Worm (Caenorhabditis elegans) whole organism, L1 larva: ENCODE measurements around the gene cut-4.

Experiments
- C04F5.9 ChIP-seq: sonication (generic microtip); optimal IDR thresholded peaks from 2 replicates; lab custom pipeline; 2016; ENCODE audit warnings: missing genetic modification characterization, missing compliant biosample characterization
- Y116A8C.19 ChIP-seq: sonication (generic microtip); optimal IDR thresholded peaks from 2 replicates; lab custom pipeline; 2016; ENCODE audit warnings: missing compliant biosample characterization, missing genetic modification characterization, borderline replicate concordance
- ama-1 ChIP-seq: fragments of 150-350 bp; optimal IDR thresholded peaks from 2 replicates; lab custom pipeline; 2014
- blmp-1 ChIP-seq: fragments of 150-350 bp; optimal IDR thresholded peaks from 2 replicates; lab custom pipeline; 2014; ENCODE audit warnings: missing biosample characterization, missing genetic modification characterization
- ceh-8 ChIP-seq: fragments of 200-800 bp; sonication (Bioruptor generic); optimal IDR thresholded peaks from 2 replicates; lab custom pipeline; 2018; ENCODE audit warnings: mild to moderate bottlenecking, missing genetic modification characterization, moderate library complexity, missing compliant biosample characterization
- dpl-1 ChIP-seq, 3 experiments: fragments of 150-350 bp in 2 of 3; sonication (generic microtip) in 1 of 3; optimal IDR thresholded peaks; 2 replicates each; lab custom pipeline; 2014 to 2017; ENCODE audit warnings: missing biosample characterization in 3 of 3, missing genetic modification characterization in 3 of 3, missing genetic modification reagents in 3 of 3
- efl-1 ChIP-seq, 4 experiments: fragments of 150-350 bp; optimal IDR thresholded peaks in 3 of 4; peaks in 1 of 4; 1 replicate in 1 of 4; 2 replicates in 3 of 4; lab custom pipeline; 2014; ENCODE audit warnings: missing biosample characterization in 2 of 4, missing genetic modification characterization in 2 of 4, missing genetic modification reagents in 2 of 4
- efl-3 ChIP-seq: fragments of 200-800 bp; sonication (Bioruptor generic); optimal IDR thresholded peaks from 2 replicates; lab custom pipeline; 2018; ENCODE audit warnings: mild to moderate bottlenecking, missing genetic modification characterization, missing compliant biosample characterization
- egl-27 ChIP-seq, 2 experiments: fragments of 150-350 bp in 1 of 2; sonication (generic microtip); optimal IDR thresholded peaks; 3 replicates each; lab custom pipeline; 2017 to 2018; ENCODE audit warnings: missing biosample characterization in 2 of 2, missing genetic modification characterization in 2 of 2, missing genetic modification reagents in 2 of 2
- elt-2 ChIP-seq: sonication (generic microtip); optimal IDR thresholded peaks from 2 replicates; lab custom pipeline; 2016; ENCODE audit warnings: missing genetic modification characterization, mild to moderate bottlenecking, inconsistent platforms, missing compliant biosample characterization, missing genetic modification reagents
- ets-5 ChIP-seq: fragments of 200-800 bp; sonication (Bioruptor generic); IDR thresholded peaks from 2 replicates; pipeline ENCODE4 v1.3.6; 2022; ENCODE audit warnings: missing genetic modification characterization, missing compliant biosample characterization
- fkh-4 ChIP-seq: sonication (generic microtip); optimal IDR thresholded peaks from 2 replicates; lab custom pipeline; 2016; ENCODE audit warnings: missing compliant biosample characterization, missing genetic modification characterization, borderline replicate concordance
- fkh-8 ChIP-seq: sonication (generic microtip); optimal IDR thresholded peaks from 2 replicates; lab custom pipeline; 2016; ENCODE audit warnings: mild to moderate bottlenecking, missing genetic modification characterization, missing compliant biosample characterization
- hlh-17 ChIP-seq: fragments of 200-800 bp; sonication (Bioruptor generic); optimal IDR thresholded peaks from 2 replicates; lab custom pipeline; 2018; ENCODE audit warnings: missing genetic modification characterization, mild to moderate bottlenecking, missing compliant biosample characterization, moderate library complexity, borderline replicate concordance
- hpl-2 ChIP-seq: fragments of 150-350 bp; optimal IDR thresholded peaks from 2 replicates; lab custom pipeline; 2014; ENCODE audit warnings: missing biosample characterization, missing genetic modification reagents, missing genetic modification characterization
- lin-13 ChIP-seq: fragments of 150-350 bp; optimal IDR thresholded peaks from 2 replicates; lab custom pipeline; 2014; ENCODE audit warnings: missing biosample characterization, missing genetic modification reagents, missing genetic modification characterization
- lin-35 ChIP-seq, 2 experiments: fragments of 150-350 bp; optimal IDR thresholded peaks; 2 replicates each; lab custom pipeline; 2014; ENCODE audit warnings: missing biosample characterization in 2 of 2, missing genetic modification characterization in 2 of 2, missing genetic modification reagents in 2 of 2
- mef-2 ChIP-seq: fragments of 150-350 bp; optimal IDR thresholded peaks from 2 replicates; lab custom pipeline; 2014; ENCODE audit warnings: missing biosample characterization, missing genetic modification characterization
- nhr-11 ChIP-seq: fragments of 150-350 bp; optimal IDR thresholded peaks from 2 replicates; lab custom pipeline; 2014; ENCODE audit warnings: missing biosample characterization, missing genetic modification characterization
- nhr-77 ChIP-seq: fragments of 150-350 bp; optimal IDR thresholded peaks from 2 replicates; lab custom pipeline; 2014; ENCODE audit warnings: missing biosample characterization, missing genetic modification characterization
- nhr-85 ChIP-seq: sonication (generic microtip); peaks from one replicate; lab custom pipeline; 2016; ENCODE audit warnings: missing genetic modification characterization, inconsistent platforms, missing compliant biosample characterization
- nhr-90 ChIP-seq: sonication (generic microtip); optimal IDR thresholded peaks from 2 replicates; lab custom pipeline; 2016; ENCODE audit warnings: mild to moderate bottlenecking, missing genetic modification characterization, missing compliant biosample characterization; ENCODE audit not compliant: poor library complexity
- pag-3 ChIP-seq: sonication (generic microtip); optimal IDR thresholded peaks from 2 replicates; lab custom pipeline; 2017; ENCODE audit warnings: missing genetic modification characterization, mild to moderate bottlenecking, missing compliant biosample characterization, antibody characterized with exemption, borderline replicate concordance; ENCODE audit not compliant: insufficient read depth
- snu-23 ChIP-seq: sonication (generic microtip); optimal IDR thresholded peaks from 2 replicates; lab custom pipeline; 2016; ENCODE audit warnings: missing genetic modification characterization, missing compliant biosample characterization
- sox-4 ChIP-seq: sonication (generic microtip); optimal IDR thresholded peaks from 2 replicates; lab custom pipeline; 2016; ENCODE audit warnings: missing genetic modification characterization, missing compliant biosample characterization
- tbx-2 ChIP-seq: sonication (generic microtip); optimal IDR thresholded peaks from 2 replicates; lab custom pipeline; 2016; ENCODE audit warnings: missing genetic modification characterization, missing compliant biosample characterization
- tlp-1 ChIP-seq: fragments of 150-350 bp; optimal IDR thresholded peaks from 2 replicates; lab custom pipeline; 2014; ENCODE audit warnings: missing biosample characterization, missing genetic modification characterization
- unc-62 ChIP-seq: fragments of 150-350 bp; optimal IDR thresholded peaks from 2 replicates; lab custom pipeline; 2014; ENCODE audit warnings: missing biosample characterization, missing genetic modification reagents, missing genetic modification characterization
- unc-98 ChIP-seq: fragments of 200-800 bp; sonication (Bioruptor generic); IDR thresholded peaks from 2 replicates; pipeline ENCODE4 v1.3.6; 2022; ENCODE audit warnings: missing genetic modification characterization, missing compliant biosample characterization

The cut-4 gene

ce11 chrII:10452620-10453019 lies 16.7 kb downstream of the cut-4 start, which contains the start of gene ZK673.4:
Gene ZK673.4 (plus strand): TSS chrII:10452920.
- no peak for TF ChIP-seq Y116A8C.19 (tag; lab: Kevin White, UChicago)

DNA sequence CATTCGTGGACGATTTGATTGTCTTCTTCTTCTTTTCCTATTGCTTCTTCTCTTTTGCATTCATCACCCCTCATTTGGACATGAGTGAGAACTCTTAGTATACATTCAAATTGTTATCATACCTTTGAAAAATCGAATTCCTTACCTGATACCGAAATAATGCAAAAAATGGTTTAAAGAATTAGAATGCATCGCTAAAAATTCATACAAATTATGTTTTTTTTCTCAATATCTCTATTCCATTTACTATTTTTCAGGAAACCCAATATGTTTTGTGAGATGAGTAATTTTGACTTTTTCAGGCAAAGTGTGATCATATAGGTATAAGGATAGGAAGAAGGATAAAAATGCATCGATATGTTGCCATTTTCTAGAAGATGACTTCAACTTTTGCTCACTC lies 21.0 kb downstream of the cut-4 start, which contains the start of gene ZK673.11:
Gene ZK673.11 (plus strand): TSS at position 301 of the 400 bp plus-strand sequence.
- TF ChIP-seq pag-3 (tag; lab: Kevin White, UChicago) (no peak), nhr-85 (no peak), hpl-2 (no peak), nhr-77 (tag; lab: Kevin White, UChicago) (no peak), elt-2 (no peak), egl-27 (tag; optimal IDR thresholded peaks at IDR 0.05; lab: Kevin White, UChicago) (no peak)

DNA sequence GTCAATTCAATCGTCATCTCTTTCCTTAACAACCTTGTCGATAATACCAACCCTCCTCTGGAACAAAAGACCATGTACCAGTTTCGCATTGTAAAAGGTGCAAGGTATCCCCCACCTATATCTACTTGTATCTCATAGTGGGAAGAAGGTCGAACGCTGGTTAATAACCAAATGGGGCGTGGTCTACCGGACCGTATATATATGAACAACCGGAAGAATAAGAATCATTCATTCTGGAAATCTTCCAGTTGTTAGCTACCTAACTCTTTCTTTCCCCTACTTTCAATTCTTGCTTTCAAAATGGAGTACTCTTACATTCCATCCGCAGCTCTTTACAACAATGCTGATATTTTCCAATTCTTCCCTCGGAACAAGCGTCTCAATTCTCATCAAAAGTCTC lies 25.3 kb downstream of the cut-4 start, which contains the start of gene ZK673.5:
Gene ZK673.5 (plus strand): TSS at position 301 of the 400 bp plus-strand sequence.
- TF ChIP-seq efl-3 (GFP tag; lab: Kevin White, UChicago) = no peak
- TF ChIP-seq tbx-2 (tag; lab: Kevin White, UChicago) = no peak
- TF ChIP-seq ama-1 (lab: Kevin White, UChicago) = no peak
- no peak for TF ChIP-seq nhr-11 (tag; lab: Kevin White, UChicago)
- TF ChIP-seq unc-98 (GFP tag; lab: Robert Waterston, UW) = no peak
- no peak for TF ChIP-seq sox-4
- TF ChIP-seq, all 84 proteins: peak for 0

DNA sequence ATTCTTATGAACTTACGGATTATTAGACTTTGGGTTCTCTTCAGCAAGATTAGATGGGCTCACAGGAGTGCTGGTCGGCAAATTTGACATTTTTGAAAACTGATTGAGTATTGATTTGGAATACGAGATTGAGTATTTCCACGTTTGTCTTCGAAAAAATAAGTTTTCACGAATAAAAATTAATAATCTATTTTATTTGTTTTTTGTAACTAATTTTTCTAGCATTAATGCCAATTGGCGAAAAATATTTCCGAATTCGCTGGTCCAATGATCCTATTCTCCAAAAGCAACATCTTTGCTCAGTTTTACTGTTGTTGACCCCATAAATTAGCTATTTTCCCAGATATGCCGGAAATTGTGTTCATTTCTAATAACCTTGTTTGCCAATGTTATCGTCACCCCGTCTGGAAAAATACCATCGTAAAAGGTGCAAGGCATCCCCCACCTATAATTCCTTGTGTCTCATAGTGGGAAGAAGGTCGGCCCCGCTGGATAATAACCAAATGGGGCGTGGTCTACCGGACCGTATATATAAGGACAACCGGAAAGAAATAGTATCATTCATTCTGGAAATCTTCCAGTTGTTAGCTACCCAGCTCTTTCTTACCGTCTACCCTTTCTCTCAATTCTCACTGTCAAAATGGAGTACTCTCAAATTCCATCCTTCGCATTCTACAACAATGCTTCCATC lies 28.4 kb downstream of the cut-4 start, which contains the start of the genes ZK673.6 and sdz-37:
Gene ZK673.6 (minus strand): TSS at position 101 of the 691 bp plus-strand sequence.
Gene sdz-37 (plus strand): TSS at position 641 of the 691 bp plus-strand sequence.
- TF ChIP-seq blmp-1 (no peak), fkh-4 (no peak), tbx-2 (tag; lab: Kevin White, UChicago) (no peak), unc-62 (no peak), efl-3 (GFP tag; lab: Kevin White, UChicago) (no peak), C04F5.9 (tag; lab: Kevin White, UChicago) (no peak), lin-35 (GFP tag; optimal IDR thresholded peaks at IDR 0.05; lab: Kevin White, UChicago) (no peak), nhr-85 (no peak), lin-13 (no peak), ceh-8 (GFP tag; lab: Kevin White, UChicago) (no peak), snu-23 (GFP tag; lab: Kevin White, UChicago) (no peak), ets-5 (no peak), mef-2 (tag; lab: Kevin White, UChicago) (no peak), nhr-90 (tag; lab: Kevin White, UChicago) (no peak), fkh-8 (tag; lab: Kevin White, UChicago) (no peak)

- TF ChIP-seq tlp-1 (tag; lab: Kevin White, UChicago) = no peak
- no peak for TF ChIP-seq efl-1 (optimal IDR thresholded peaks at IDR 0.05; lab: Kevin White, UChicago)
- TF ChIP-seq efl-1 (GFP tag; optimal IDR thresholded peaks at IDR 0.05 in 1 of 2; lab: Kevin White, UChicago) = peak in 1 of 2 experiments; percentile 51
- no peak for TF ChIP-seq ama-1 (lab: Kevin White, UChicago)
These were observed 30.6 kb downstream of the cut-4 start, which contains the start of gene tnc-2 for ce11 chrII:10466552-10466951. Gene tnc-2 (plus strand): TSS chrII:10466852.

ce11 chrII:10470159-10470558 lies 34.2 kb downstream of the cut-4 start, which contains the start of gene clec-143:
Gene clec-143 (minus strand): TSS chrII:10470297.
- no peak for TF ChIP-seq fkh-8 (tag; lab: Kevin White, UChicago)
- TF ChIP-seq elt-2 = peak; percentile 57

- no peak for TF ChIP-seq hlh-17 (GFP tag; lab: Kevin White, UChicago)
- TF ChIP-seq dpl-1 (GFP tag; optimal IDR thresholded peaks at IDR 0.05; lab: Kevin White, UChicago) = no peak
These were observed 35.3 kb downstream of the cut-4 start, which contains the start of gene ZK666.1 for ce11 chrII:10471247-10471646. Gene ZK666.1 (minus strand): TSS chrII:10471347.
